Worm (Caenorhabditis elegans) whole organism, midembryonic: ENCODE results near the gene T28C6.11.

Source experiments
- cog-1 ChIP-seq: sonication (generic microtip); optimal IDR thresholded peaks from 2 replicates; lab custom pipeline; 2016; ENCODE audit warnings: missing genetic modification characterization, missing compliant biosample characterization
- flt-1 ChIP-seq: fragments of 200-800 bp; sonication (Bioruptor generic); IDR thresholded peaks from 2 replicates; pipeline ENCODE4 v1.3.6; 2022; ENCODE audit warnings: missing genetic modification characterization, missing compliant biosample characterization
- klf-2 ChIP-seq: fragments of 200-800 bp; sonication (Bioruptor generic); conservative IDR thresholded peaks from 2 replicates; pipeline ENCODE4 v1.3.6; 2022; ENCODE audit warnings: missing genetic modification reagents, missing genetic modification characterization, missing compliant biosample characterization
- ref-1 ChIP-seq: fragments of 200-800 bp; sonication (Bioruptor generic); conservative IDR thresholded peaks from 2 replicates; pipeline ENCODE4 v1.3.6; 2022; ENCODE audit warnings: missing genetic modification reagents, missing genetic modification characterization, missing compliant biosample characterization
- tab-1 ChIP-seq: fragments of 200-800 bp; sonication (Bioruptor generic); IDR thresholded peaks from 2 replicates; pipeline ENCODE4 v1.3.6; 2022; ENCODE audit warnings: missing genetic modification characterization, missing compliant biosample characterization

- TF ChIP-seq cog-1 (tag; lab: Kevin White, UChicago) (no peak), tab-1 (GFP tag; lab: Robert Waterston, UW) (no peak), flt-1 (no peak), ref-1 (GFP tag; lab: Robert Waterston, UW) (no peak), klf-2 (no peak)
Observed at ce11 chrIV:8816029-8816428, 24.0 kb downstream of the T28C6.11 start, which contains the start of gene grsp-2.
